Fruit fly (Drosophila melanogaster) whole organism, adult: ENCODE data around the gene CG15577.

Source experiments
- CG11617 ChIP-seq: fragments of 200-800 bp; sonication (Bioruptor generic); optimal IDR thresholded peaks from 2 replicates; lab custom pipeline; 2017; ENCODE audit warnings: mild to moderate bottlenecking, missing biosample characterization, missing genetic modification reagents, missing genetic modification characterization
- CG12768 ChIP-seq: fragments of 200-800 bp; sonication (Bioruptor generic); optimal IDR thresholded peaks from 2 replicates; lab custom pipeline; 2017; ENCODE audit warnings: missing biosample characterization, missing genetic modification characterization, mild to moderate bottlenecking, moderate library complexity, missing genetic modification reagents
- CG14711 ChIP-seq: fragments of 200-800 bp; sonication (Bioruptor generic); optimal IDR thresholded peaks from 2 replicates; lab custom pipeline; 2018; ENCODE audit warnings: missing biosample characterization, mild to moderate bottlenecking, missing genetic modification characterization, moderate library complexity
- CG1620 ChIP-seq: fragments of 200-800 bp; sonication (Bioruptor generic); optimal IDR thresholded peaks from 2 replicates; lab custom pipeline; 2016; ENCODE audit warnings: missing biosample characterization, missing genetic modification characterization
- CG33017 ChIP-seq: fragments of 200-800 bp; sonication (Bioruptor generic); optimal IDR thresholded peaks from 2 replicates; lab custom pipeline; 2018; ENCODE audit warnings: missing biosample characterization, mild to moderate bottlenecking, missing genetic modification characterization, moderate library complexity
- CG5204 ChIP-seq: fragments of 200-800 bp; sonication (Bioruptor generic); optimal IDR thresholded peaks from 2 replicates; lab custom pipeline; 2016; ENCODE audit warnings: missing biosample characterization, missing genetic modification characterization
- CG7045 ChIP-seq: fragments of 200-800 bp; sonication (Bioruptor generic); optimal IDR thresholded peaks from 2 replicates; lab custom pipeline; 2017; ENCODE audit warnings: missing biosample characterization, mild to moderate bottlenecking, missing genetic modification characterization
- CG7101 ChIP-seq: fragments of 200-800 bp; sonication (Bioruptor generic); optimal IDR thresholded peaks from 2 replicates; lab custom pipeline; 2018; ENCODE audit warnings: missing biosample characterization, mild to moderate bottlenecking, missing genetic modification characterization, moderate library complexity
- Clk ChIP-seq: fragments of 200-800 bp; sonication (Bioruptor generic); optimal IDR thresholded peaks from 2 replicates; lab custom pipeline; 2017; ENCODE audit warnings: missing biosample characterization, missing genetic modification characterization
- Crg-1 ChIP-seq: fragments of 200-800 bp; sonication (Bioruptor generic); optimal IDR thresholded peaks from 2 replicates; lab custom pipeline; 2016; ENCODE audit warnings: missing biosample characterization, missing genetic modification characterization
- Hr96 ChIP-seq: fragments of 200-800 bp; sonication (Bioruptor generic); optimal IDR thresholded peaks from 2 replicates; lab custom pipeline; 2016; ENCODE audit warnings: missing biosample characterization, missing genetic modification characterization
- Mnt ChIP-seq: fragments of 200-800 bp; sonication (Bioruptor generic); optimal IDR thresholded peaks from 2 replicates; lab custom pipeline; 2016; ENCODE audit warnings: missing biosample characterization, mild to moderate bottlenecking, missing genetic modification characterization
- bab1 ChIP-seq: fragments of 200-800 bp; sonication (Bioruptor generic); optimal IDR thresholded peaks from 3 replicates; lab custom pipeline; 2019; ENCODE audit warnings: missing biosample characterization, mild to moderate bottlenecking, missing genetic modification characterization, moderate library complexity
- cic ChIP-seq: fragments of 200-800 bp; sonication (Bioruptor generic); optimal IDR thresholded peaks from 2 replicates; lab custom pipeline; 2017; ENCODE audit warnings: missing biosample characterization, mild to moderate bottlenecking, missing genetic modification characterization, moderate library complexity
- cnc ChIP-seq, 2 experiments: fragments of >200 bp; optimal IDR thresholded peaks; 2 replicates each; lab custom pipeline; 2017
- kay ChIP-seq: fragments of 200-800 bp; sonication (Bioruptor generic); peaks from one replicate; lab custom pipeline; 2016; ENCODE audit warnings: missing biosample characterization, missing genetic modification characterization, borderline replicate concordance
- ovo ChIP-seq: fragments of 200-800 bp; sonication (Bioruptor generic); optimal IDR thresholded peaks from 2 replicates; lab custom pipeline; 2016; ENCODE audit warnings: missing biosample characterization, missing genetic modification characterization
- pad ChIP-seq: fragments of 200-800 bp; sonication (Bioruptor generic); optimal IDR thresholded peaks from 3 replicates; lab custom pipeline; 2017; ENCODE audit warnings: missing biosample characterization, missing genetic modification characterization, mild to moderate bottlenecking, moderate library complexity, missing genetic modification reagents
- tj ChIP-seq: fragments of 200-800 bp; sonication (Bioruptor generic); optimal IDR thresholded peaks from 3 replicates; lab custom pipeline; 2017; ENCODE audit warnings: missing biosample characterization, mild to moderate bottlenecking, missing genetic modification characterization, moderate library complexity
- toe ChIP-seq: fragments of 200-800 bp; sonication (Bioruptor generic); optimal IDR thresholded peaks from 2 replicates; lab custom pipeline; 2016; ENCODE audit warnings: missing biosample characterization, missing genetic modification characterization

CG15577 gene

dm6 chrX:4302246-4302645, 25.4 kb upstream of the CG15577 start, which contains the start of gene CG12692:
TSS of gene CG12692 (minus strand) at chrX:4302346.
- TF ChIP-seq tj (GFP tag; lab: Kevin White, UChicago) (no peak), Mnt (GFP tag; lab: Kevin White, UChicago) (no peak), CG33017 (tag; lab: Kevin White, UChicago) (no peak), cic (GFP tag; lab: Kevin White, UChicago) (no peak)

- TF ChIP-seq CG7045 (GFP tag; lab: Kevin White, UChicago) (no peak), cnc (optimal IDR thresholded peaks at IDR 0.05; lab: Kevin White, UChicago) (no peak), tj (GFP tag; lab: Kevin White, UChicago) (no peak), CG33017 (tag; lab: Kevin White, UChicago) (no peak), toe (no peak), Crg-1 (GFP tag; lab: Kevin White, UChicago) (no peak), CG7101 (no peak), CG14711 (tag; lab: Kevin White, UChicago) (no peak), pad (GFP tag; lab: Kevin White, UChicago) (no peak), CG11617 (GFP tag; lab: Kevin White, UChicago) (no peak), cic (GFP tag; lab: Kevin White, UChicago) (no peak), kay (no peak), Mnt (GFP tag; lab: Kevin White, UChicago) (no peak), bab1 (GFP tag; lab: Kevin White, UChicago) (no peak), CG5204 (no peak), Clk (GFP tag; lab: Kevin White, UChicago) (no peak), ovo (no peak), Hr96 (GFP tag; lab: Kevin White, UChicago) (no peak)
Measured at dm6 chrX:4293418-4293817, 16.6 kb upstream of the CG15577 start.

dm6 chrX:4280769-4281168, 4.0 kb upstream of the CG15577 start:
- TF ChIP-seq CG33017 (tag; lab: Kevin White, UChicago) (no peak), ovo (no peak), Crg-1 (GFP tag; lab: Kevin White, UChicago) (no peak), Mnt (GFP tag; lab: Kevin White, UChicago) (no peak), pad (GFP tag; lab: Kevin White, UChicago) (no peak), cic (GFP tag; lab: Kevin White, UChicago) (no peak), tj (GFP tag; lab: Kevin White, UChicago) (no peak), CG14711 (tag; lab: Kevin White, UChicago) (no peak), CG11617 (GFP tag; lab: Kevin White, UChicago) (no peak), CG1620 (no peak), CG7045 (GFP tag; lab: Kevin White, UChicago) (no peak), bab1 (GFP tag; lab: Kevin White, UChicago) (no peak), CG12768 (GFP tag; lab: Kevin White, UChicago) (no peak), Hr96 (GFP tag; lab: Kevin White, UChicago) (no peak), CG7101 (no peak), Clk (GFP tag; lab: Kevin White, UChicago) (no peak)

dm6 chrX:4277861-4278260, 1.1 kb upstream of the CG15577 start, which contains the start of gene CG15578:
TSS of gene CG15578 (minus strand) at chrX:4277961.
- TF ChIP-seq CG33017 (tag; lab: Kevin White, UChicago) (no peak), Crg-1 (GFP tag; lab: Kevin White, UChicago) (no peak), ovo (no peak), cic (GFP tag; lab: Kevin White, UChicago) (no peak), Mnt (GFP tag; lab: Kevin White, UChicago) (no peak), bab1 (GFP tag; lab: Kevin White, UChicago) (no peak), CG1620 (no peak), CG5204 (no peak), tj (GFP tag; lab: Kevin White, UChicago) (no peak), CG12768 (GFP tag; lab: Kevin White, UChicago) (no peak)

dm6 chrX:4273499-4273898, 3.3 kb downstream of the CG15577 start:
- TF ChIP-seq CG7101 = no peak
- TF ChIP-seq CG1620 = no peak
- TF ChIP-seq pad (GFP tag; lab: Kevin White, UChicago) = no peak
- TF ChIP-seq toe = no peak
- TF ChIP-seq cnc (optimal IDR thresholded peaks at IDR 0.05; lab: Kevin White, UChicago) = no peak
- TF ChIP-seq Mnt (GFP tag; lab: Kevin White, UChicago) = no peak
- no peak for TF ChIP-seq CG33017 (tag; lab: Kevin White, UChicago)
- TF ChIP-seq CG12768 (GFP tag; lab: Kevin White, UChicago) = no peak
- TF ChIP-seq kay = no peak
- no peak for TF ChIP-seq CG11617 (GFP tag; lab: Kevin White, UChicago)
- TF ChIP-seq tj (GFP tag; lab: Kevin White, UChicago) = no peak
- no peak for TF ChIP-seq CG5204
- TF ChIP-seq ovo = no peak
- no peak for TF ChIP-seq CG7045 (GFP tag; lab: Kevin White, UChicago)
- TF ChIP-seq Crg-1 (GFP tag; lab: Kevin White, UChicago) = no peak
- TF ChIP-seq Clk (GFP tag; lab: Kevin White, UChicago) = no peak
- no peak for TF ChIP-seq cic (GFP tag; lab: Kevin White, UChicago)
- TF ChIP-seq bab1 (GFP tag; lab: Kevin White, UChicago) = no peak
- TF ChIP-seq Hr96 (GFP tag; lab: Kevin White, UChicago) = no peak

dm6 chrX:4268401-4268800, 8.4 kb downstream of the CG15577 start, which contains the start of gene CG15572:
TSS of gene CG15572 (plus strand) at chrX:4268701.
- TF ChIP-seq CG11617 (GFP tag; lab: Kevin White, UChicago) = no peak
- no peak for TF ChIP-seq cnc (optimal IDR thresholded peaks at IDR 0.05; lab: Kevin White, UChicago)
- no peak for TF ChIP-seq kay
- no peak for TF ChIP-seq Mnt (GFP tag; lab: Kevin White, UChicago)
- TF ChIP-seq CG1620 = no peak
- no peak for TF ChIP-seq Crg-1 (GFP tag; lab: Kevin White, UChicago)
- no peak for TF ChIP-seq pad (GFP tag; lab: Kevin White, UChicago)
- no peak for TF ChIP-seq bab1 (GFP tag; lab: Kevin White, UChicago)
